Worm (Caenorhabditis elegans) whole organism, L3 larva: ENCODE measurements around the gene tmem-145.

Source experiments
- R02D3.7 ChIP-seq: fragments of 150-350 bp; optimal IDR thresholded peaks from 2 replicates; lab custom pipeline; 2014; ENCODE audit warnings: missing biosample characterization, missing genetic modification characterization
- ZK546.5 ChIP-seq: sonication (generic microtip); optimal IDR thresholded peaks from 2 replicates; lab custom pipeline; 2017; ENCODE audit warnings: missing biosample characterization, missing genetic modification characterization
- aly-2 ChIP-seq: fragments of 150-350 bp; optimal IDR thresholded peaks from 2 replicates; lab custom pipeline; 2014; ENCODE audit warnings: missing biosample characterization, missing genetic modification characterization
- ama-1 ChIP-seq: fragments of 150-350 bp; optimal IDR thresholded peaks from 2 replicates; lab custom pipeline; 2018
- ceh-16 ChIP-seq: sonication (generic microtip); optimal IDR thresholded peaks from 2 replicates; lab custom pipeline; 2017; ENCODE audit warnings: missing biosample characterization, missing genetic modification characterization
- ceh-28 ChIP-seq: fragments of 150-350 bp; optimal IDR thresholded peaks from 2 replicates; lab custom pipeline; 2014; ENCODE audit warnings: missing biosample characterization, missing genetic modification reagents, missing genetic modification characterization
- ceh-9 ChIP-seq: sonication (generic microtip); optimal IDR thresholded peaks from 2 replicates; lab custom pipeline; 2018; ENCODE audit warnings: missing biosample characterization, missing genetic modification characterization
- egl-5 ChIP-seq: fragments of 150-350 bp; optimal IDR thresholded peaks from 2 replicates; lab custom pipeline; 2017; ENCODE audit warnings: missing biosample characterization, missing genetic modification reagents, missing genetic modification characterization, inconsistent platforms
- elt-1 ChIP-seq: fragments of 150-350 bp; optimal IDR thresholded peaks from 2 replicates; lab custom pipeline; 2014; ENCODE audit warnings: missing biosample characterization, missing genetic modification characterization
- elt-2 ChIP-seq: sonication (generic microtip); optimal IDR thresholded peaks from 2 replicates; lab custom pipeline; 2016; ENCODE audit warnings: missing genetic modification reagents, mild to moderate bottlenecking, missing genetic modification characterization, missing compliant biosample characterization
- elt-3 ChIP-seq, 3 experiments: fragments of 150-350 bp in 1 of 3; sonication (generic microtip) in 2 of 3; optimal IDR thresholded peaks; 2 replicates in 2 of 3; 4 replicates in 1 of 3; lab custom pipeline; 2014 to 2017; ENCODE audit warnings: missing biosample characterization in 3 of 3, missing genetic modification characterization in 3 of 3
- eor-1 ChIP-seq, 2 experiments: fragments of 150-350 bp; optimal IDR thresholded peaks; 2 replicates each; lab custom pipeline; 2014 to 2018; ENCODE audit warnings: missing biosample characterization in 2 of 2, missing genetic modification characterization in 2 of 2
- fkh-10 ChIP-seq: sonication (generic microtip); optimal IDR thresholded peaks from 2 replicates; lab custom pipeline; 2017; ENCODE audit warnings: missing biosample characterization, missing genetic modification reagents, missing genetic modification characterization
- fkh-2 ChIP-seq: fragments of 150-350 bp; optimal IDR thresholded peaks from 2 replicates; lab custom pipeline; 2014; ENCODE audit warnings: missing biosample characterization, missing genetic modification reagents, missing genetic modification characterization
- fos-1 ChIP-seq: fragments of 150-350 bp; optimal IDR thresholded peaks from 2 replicates; lab custom pipeline; 2014; ENCODE audit warnings: missing biosample characterization, missing genetic modification characterization
- lin-15B ChIP-seq: fragments of 150-350 bp; optimal IDR thresholded peaks from 2 replicates; lab custom pipeline; 2014; ENCODE audit warnings: missing biosample characterization, missing genetic modification characterization
- lin-39 ChIP-seq: fragments of 150-350 bp; optimal IDR thresholded peaks from 2 replicates; lab custom pipeline; 2018; ENCODE audit warnings: missing biosample characterization, missing genetic modification reagents, missing genetic modification characterization
- lsy-12 ChIP-seq: sonication (generic microtip); optimal IDR thresholded peaks from 2 replicates; lab custom pipeline; 2016; ENCODE audit warnings: mild to moderate bottlenecking, missing genetic modification characterization, missing compliant biosample characterization
- mdl-1 ChIP-seq: fragments of 150-350 bp; optimal IDR thresholded peaks from 2 replicates; lab custom pipeline; 2014; ENCODE audit warnings: missing biosample characterization, missing genetic modification characterization
- mml-1 ChIP-seq: fragments of 150-350 bp; sonication (generic microtip); optimal IDR thresholded peaks from 3 replicates; lab custom pipeline; 2014; ENCODE audit warnings: missing biosample characterization, missing genetic modification characterization
- nhr-11 ChIP-seq: fragments of 150-350 bp; optimal IDR thresholded peaks from 2 replicates; lab custom pipeline; 2014; ENCODE audit warnings: missing biosample characterization, missing genetic modification characterization
- nhr-12 ChIP-seq: fragments of 150-350 bp; optimal IDR thresholded peaks from 2 replicates; lab custom pipeline; 2014; ENCODE audit warnings: missing biosample characterization, missing genetic modification characterization
- nhr-23 ChIP-seq: fragments of 150-350 bp; optimal IDR thresholded peaks from 2 replicates; lab custom pipeline; 2014; ENCODE audit warnings: missing biosample characterization, missing genetic modification reagents, missing genetic modification characterization
- nhr-237 ChIP-seq: fragments of 150-350 bp; optimal IDR thresholded peaks from 2 replicates; lab custom pipeline; 2014; ENCODE audit warnings: missing biosample characterization, missing genetic modification characterization
- nhr-25 ChIP-seq: sonication (generic microtip); optimal IDR thresholded peaks from 2 replicates; lab custom pipeline; 2017; ENCODE audit warnings: missing biosample characterization, missing genetic modification characterization
- nhr-28 ChIP-seq: fragments of 150-350 bp; optimal IDR thresholded peaks from 2 replicates; lab custom pipeline; 2014; ENCODE audit warnings: missing biosample characterization, missing genetic modification characterization
- nhr-43 ChIP-seq: sonication (generic microtip); optimal IDR thresholded peaks from 2 replicates; lab custom pipeline; 2016; ENCODE audit warnings: mild to moderate bottlenecking, missing genetic modification characterization, missing compliant biosample characterization; ENCODE audit not compliant: poor library complexity, severe bottlenecking
- nhr-67 ChIP-seq: fragments of 150-350 bp; optimal IDR thresholded peaks from 2 replicates; lab custom pipeline; 2014; ENCODE audit warnings: missing biosample characterization, missing genetic modification characterization
- nhr-76 ChIP-seq: fragments of 150-350 bp; sonication (generic microtip); optimal IDR thresholded peaks from 5 replicates; lab custom pipeline; 2014; ENCODE audit warnings: missing biosample characterization, missing genetic modification characterization
- nhr-77 ChIP-seq: fragments of 150-350 bp; optimal IDR thresholded peaks from 2 replicates; lab custom pipeline; 2014; ENCODE audit warnings: missing biosample characterization, missing genetic modification characterization
- pha-4 ChIP-seq: fragments of 150-350 bp; optimal IDR thresholded peaks from 2 replicates; lab custom pipeline; 2014; ENCODE audit warnings: missing biosample characterization, missing genetic modification reagents, missing genetic modification characterization
- pqm-1 ChIP-seq: fragments of 150-350 bp; optimal IDR thresholded peaks from 2 replicates; lab custom pipeline; 2017; ENCODE audit warnings: missing biosample characterization, missing genetic modification characterization, inconsistent platforms
- snpc-4 ChIP-seq: fragments of 150-350 bp; optimal IDR thresholded peaks from 2 replicates; lab custom pipeline; 2014; ENCODE audit warnings: missing biosample characterization, missing genetic modification characterization
- tbx-2 ChIP-seq: sonication (generic microtip); optimal IDR thresholded peaks from 2 replicates; lab custom pipeline; 2016; ENCODE audit warnings: mild to moderate bottlenecking, missing genetic modification characterization, missing compliant biosample characterization
- unc-39 ChIP-seq: sonication (generic microtip); optimal IDR thresholded peaks from 4 replicates; lab custom pipeline; 2017; ENCODE audit warnings: missing biosample characterization, missing genetic modification characterization
- unc-62 ChIP-seq: fragments of 150-350 bp; sonication (generic microtip); optimal IDR thresholded peaks from 4 replicates; lab custom pipeline; 2014; ENCODE audit warnings: missing biosample characterization, missing genetic modification reagents, missing genetic modification characterization
- zag-1 ChIP-seq: fragments of 150-350 bp; optimal IDR thresholded peaks from 2 replicates; lab custom pipeline; 2014; ENCODE audit warnings: missing biosample characterization, missing genetic modification characterization
- ztf-11 ChIP-seq: fragments of 150-350 bp; optimal IDR thresholded peaks from 2 replicates; lab custom pipeline; 2014; ENCODE audit warnings: missing biosample characterization, missing genetic modification characterization
- ztf-4 ChIP-seq: fragments of 150-350 bp; optimal IDR thresholded peaks from 2 replicates; lab custom pipeline; 2014; ENCODE audit warnings: missing biosample characterization, missing genetic modification characterization

The tmem-145 gene

ce11 chrX:12037978-12038377, 35.7 kb downstream of the tmem-145 start:
- no peak for TF ChIP-seq ceh-28 (tag; lab: Kevin White, UChicago)
- no peak for TF ChIP-seq lin-15B (tag; lab: Kevin White, UChicago)
- no peak for TF ChIP-seq pqm-1
- no peak for TF ChIP-seq nhr-23 (tag; lab: Kevin White, UChicago)
- no peak for TF ChIP-seq eor-1 (tag; optimal IDR thresholded peaks at IDR 0.05; lab: Kevin White, UChicago)
- no peak for TF ChIP-seq nhr-43 (tag; lab: Kevin White, UChicago)
- TF ChIP-seq pha-4: no peak
- TF ChIP-seq R02D3.7: no peak
- TF ChIP-seq ama-1: no peak
- no peak for TF ChIP-seq mml-1 (tag; lab: Kevin White, UChicago)
- TF ChIP-seq nhr-11 (tag; lab: Kevin White, UChicago): no peak
- no peak for TF ChIP-seq ceh-9 (tag; lab: Kevin White, UChicago)
- no peak for TF ChIP-seq ztf-4 (tag; lab: Kevin White, UChicago)
- no peak for TF ChIP-seq elt-2
- TF ChIP-seq ztf-11 (tag; lab: Kevin White, UChicago): no peak
- TF ChIP-seq lsy-12: no peak
- TF ChIP-seq tbx-2 (tag; lab: Kevin White, UChicago): no peak
- TF ChIP-seq nhr-12 (tag; lab: Kevin White, UChicago): no peak
- no peak for TF ChIP-seq fkh-10 (GFP tag; lab: Kevin White, UChicago)
- TF ChIP-seq snpc-4 (tag; lab: Kevin White, UChicago): no peak

ce11 chrX:12036114-12036513, 37.5 kb downstream of the tmem-145 start:
- TF ChIP-seq nhr-237 (tag; lab: Kevin White, UChicago): no peak
- TF ChIP-seq, all 47 proteins: peak for 0

ce11 chrX:12034661-12035060, 39.0 kb downstream of the tmem-145 start:
- no peak for TF ChIP-seq zag-1 (tag; lab: Kevin White, UChicago)
- TF ChIP-seq unc-62 (GFP tag; lab: Kevin White, UChicago): no peak
- no peak for TF ChIP-seq nhr-76
- no peak for TF ChIP-seq fos-1 (tag; lab: Kevin White, UChicago)
- no peak for TF ChIP-seq nhr-28
- no peak for TF ChIP-seq mml-1 (tag; lab: Kevin White, UChicago)
- TF ChIP-seq lin-39: no peak
- TF ChIP-seq nhr-67: no peak
- no peak for TF ChIP-seq ceh-9 (tag; lab: Kevin White, UChicago)
- no peak for TF ChIP-seq elt-3 (tag; optimal IDR thresholded peaks at IDR 0.05; lab: Kevin White, UChicago)
- TF ChIP-seq nhr-12 (tag; lab: Kevin White, UChicago): no peak
- no peak for TF ChIP-seq fkh-2 (tag; lab: Kevin White, UChicago)
- TF ChIP-seq aly-2 (tag; lab: Kevin White, UChicago): no peak
- no peak for TF ChIP-seq unc-39 (tag; lab: Kevin White, UChicago)
- no peak for TF ChIP-seq ztf-11 (tag; lab: Kevin White, UChicago)
- no peak for TF ChIP-seq elt-1
- no peak for TF ChIP-seq elt-2

ce11 chrX:12033937-12034336, 39.7 kb downstream of the tmem-145 start, which contains the start of gene tsp-20:
TSS of gene tsp-20 (minus strand) at chrX:12034037.
- TF ChIP-seq R02D3.7: no peak
- TF ChIP-seq pha-4: no peak
- TF ChIP-seq ZK546.5 (tag; lab: Kevin White, UChicago): no peak
- no peak for TF ChIP-seq fos-1 (tag; lab: Kevin White, UChicago)
- no peak for TF ChIP-seq ztf-4 (tag; lab: Kevin White, UChicago)
- TF ChIP-seq mdl-1 (tag; lab: Kevin White, UChicago): no peak
- no peak for TF ChIP-seq nhr-77 (tag; lab: Kevin White, UChicago)

DNA sequence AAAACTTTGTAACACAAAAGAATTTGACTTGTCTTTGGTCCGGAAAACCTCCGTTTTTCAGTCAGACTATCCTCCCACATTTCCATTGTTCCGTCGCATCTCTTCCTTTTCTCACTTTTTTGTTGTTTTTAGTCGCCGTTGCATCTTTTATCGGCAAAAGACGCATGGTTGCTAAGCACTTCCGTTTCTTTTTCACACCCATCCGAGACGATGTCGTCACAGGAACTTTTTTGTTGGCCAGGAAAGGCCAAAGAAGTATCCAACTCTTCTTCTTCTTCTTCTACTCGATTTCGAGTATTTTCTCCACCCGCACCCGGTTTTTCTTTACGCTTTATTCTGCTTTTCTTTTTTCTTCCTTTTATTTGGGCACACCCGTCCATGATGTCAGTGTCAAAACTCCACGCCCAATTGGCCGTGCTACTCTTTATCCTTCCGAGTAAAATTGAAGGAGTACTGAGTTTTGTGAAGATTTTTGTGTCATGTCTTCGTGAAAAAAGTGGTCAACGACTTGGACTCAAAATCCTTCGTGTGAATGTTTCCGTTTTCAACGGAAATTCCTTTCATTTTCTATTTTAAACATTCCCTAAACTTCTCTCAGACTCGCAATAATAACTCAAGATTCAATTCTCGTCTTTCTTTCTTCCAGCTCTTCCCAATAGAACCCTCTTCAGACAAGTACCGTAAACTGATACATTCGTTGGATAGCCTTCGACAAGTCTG, 48.4 kb downstream of the tmem-145 start, which contains the start of gene B0198.2:
TSS of gene B0198.2 (plus strand) at position 670 of the 720 bp plus-strand sequence.
- TF ChIP-seq ztf-11 (tag; lab: Kevin White, UChicago): no peak
- no peak for TF ChIP-seq nhr-25
- no peak for TF ChIP-seq mml-1 (tag; lab: Kevin White, UChicago)
- no peak for TF ChIP-seq ceh-16 (tag; lab: Kevin White, UChicago)
- TF ChIP-seq unc-39 (tag; lab: Kevin White, UChicago): no peak
- no peak for TF ChIP-seq ceh-9 (tag; lab: Kevin White, UChicago)
- TF ChIP-seq elt-3 (tag; optimal IDR thresholded peaks at IDR 0.05; lab: Kevin White, UChicago): no peak
- no peak for TF ChIP-seq fkh-10 (GFP tag; lab: Kevin White, UChicago)
- no peak for TF ChIP-seq aly-2 (tag; lab: Kevin White, UChicago)
- no peak for TF ChIP-seq ceh-28 (tag; lab: Kevin White, UChicago)
- TF ChIP-seq egl-5: no peak
- TF ChIP-seq ZK546.5 (tag; lab: Kevin White, UChicago): no peak
